Worm (Caenorhabditis elegans) whole organism, late embryonic: Measurements from ENCODE around the gene C37E2.2.

Experiments used
- F13H6.1 ChIP-seq: sonication (generic microtip); optimal IDR thresholded peaks from 2 replicates; lab custom pipeline; 2016; ENCODE audit warnings: missing genetic modification characterization, missing compliant biosample characterization
- ama-1 ChIP-seq: fragments of 150-350 bp; optimal IDR thresholded peaks from 2 replicates; lab custom pipeline; 2014
- dmd-4 ChIP-seq: sonication (generic microtip); optimal IDR thresholded peaks from 2 replicates; lab custom pipeline; 2016; ENCODE audit warnings: borderline replicate concordance, missing genetic modification characterization, missing compliant biosample characterization
- nfya-1 ChIP-seq: sonication (generic microtip); optimal IDR thresholded peaks from 2 replicates; lab custom pipeline; 2017; ENCODE audit warnings: missing genetic modification characterization, mild to moderate bottlenecking, missing compliant biosample characterization, antibody characterized with exemption, moderate library complexity
- pha-4 ChIP-seq: fragments of 150-350 bp; optimal IDR thresholded peaks from 2 replicates; lab custom pipeline; 2018; ENCODE audit warnings: missing biosample characterization, missing genetic modification reagents, missing genetic modification characterization
- tbx-7 ChIP-seq: sonication (generic microtip); optimal IDR thresholded peaks from 2 replicates; lab custom pipeline; 2016; ENCODE audit warnings: missing genotype, missing genetic modification characterization, missing compliant biosample characterization

ce11 chrX:14173850-14174249, 2.0 kb upstream of the C37E2.2 start, which contains the start of gene idhb-1:
- TF ChIP-seq ama-1 (lab: Kevin White, UChicago) (no peak), pha-4 (tag; lab: Kevin White, UChicago) (no peak), dmd-4 (tag; lab: Kevin White, UChicago) (no peak), tbx-7 (tag; lab: Kevin White, UChicago) (no peak), F13H6.1 (tag; lab: Kevin White, UChicago) (no peak), nfya-1 (tag; lab: Kevin White, UChicago) (peak; percentile 67)
